Fruit fly (Drosophila melanogaster) whole organism: ENCODE measurements around the gene CG11178.

Source experiments
- Dll ChIP-seq: fragments of >200 bp; optimal IDR thresholded peaks from 2 replicates; lab custom pipeline; 2017
- psq ChIP-seq: fragments of >200 bp; optimal IDR thresholded peaks from 2 replicates; lab custom pipeline; 2017

dm6 chrX:13639998-13640691 lies 34.7 kb downstream of the CG11178 start:
- TF ChIP-seq psq (lab: Kevin White, UChicago) = no peak
- TF ChIP-seq Dll (lab: Kevin White, UChicago) = no peak
